Fruit fly (Drosophila melanogaster) whole organism, embryonic: ENCODE measurements around the gene Or82a.

Experiments
- CG10267 ChIP-seq: fragments of 200-800 bp; sonication (Bioruptor generic); optimal IDR thresholded peaks from 2 replicates; lab custom pipeline; 2018; ENCODE audit warnings: missing biosample characterization, mild to moderate bottlenecking, missing genetic modification characterization, moderate library complexity
- CG12744 ChIP-seq: fragments of 200-800 bp; sonication (Bioruptor generic); optimal IDR thresholded peaks from 2 replicates; lab custom pipeline; 2016; ENCODE audit warnings: missing biosample characterization, missing genetic modification characterization
- CG34224 ChIP-seq: fragments of 200-800 bp; sonication (Bioruptor generic); IDR thresholded peaks from 3 replicates; pipeline ENCODE4 v1.3.6; 2022; ENCODE audit warnings: missing biosample characterization, missing genetic modification characterization; ENCODE audit not compliant: partially characterized antibody
- CG4404 ChIP-seq: fragments of 200-800 bp; sonication (Bioruptor generic); IDR thresholded peaks from 2 replicates; pipeline ENCODE4 v1.3.6; 2022; ENCODE audit warnings: missing biosample characterization, missing genetic modification characterization
- CG8359 ChIP-seq: fragments of 200-800 bp; sonication (Bioruptor generic); optimal IDR thresholded peaks from 2 replicates; lab custom pipeline; 2017; ENCODE audit warnings: missing biosample characterization, mild to moderate bottlenecking, missing genetic modification characterization, borderline replicate concordance
- CTCF ChIP-seq: fragments of 200-800 bp; sonication (Bioruptor generic); optimal IDR thresholded peaks from 2 replicates; lab custom pipeline; 2017; ENCODE audit warnings: missing biosample characterization, mild to moderate bottlenecking, missing genetic modification characterization, moderate library complexity
- ash1 ChIP-seq: fragments of 200-800 bp; sonication (Bioruptor generic); optimal IDR thresholded peaks from 2 replicates; lab custom pipeline; 2018; ENCODE audit warnings: missing biosample characterization, mild to moderate bottlenecking, missing genetic modification characterization
- btn ChIP-seq: fragments of 200-800 bp; sonication (Bioruptor generic); optimal IDR thresholded peaks from 2 replicates; lab custom pipeline; 2016; ENCODE audit warnings: missing biosample characterization, missing genetic modification characterization
- exex ChIP-seq: fragments of 200-800 bp; sonication (Bioruptor generic); optimal IDR thresholded peaks from 4 replicates; lab custom pipeline; 2018; ENCODE audit warnings: missing biosample characterization, mild to moderate bottlenecking, missing genetic modification characterization, moderate library complexity
- inv ChIP-seq: fragments of 200-800 bp; sonication (Bioruptor generic); IDR thresholded peaks from 2 replicates; pipeline ENCODE4 v1.3.6; 2022; ENCODE audit warnings: missing biosample characterization, missing genetic modification characterization; ENCODE audit not compliant: partially characterized antibody
- lola ChIP-seq, 3 experiments: fragments of >200 bp in 2 of 3; fragments of 200-800 bp in 1 of 3; sonication (Bioruptor generic) in 1 of 3; optimal IDR thresholded peaks; 2 replicates each; lab custom pipeline; 2017 to 2019; ENCODE audit warnings: missing biosample characterization in 3 of 3, missing genetic modification characterization in 3 of 3, mild to moderate bottlenecking in 1 of 3, moderate library complexity in 1 of 3
- nau ChIP-seq: fragments of 200-800 bp; sonication (Bioruptor generic); optimal IDR thresholded peaks from 3 replicates; lab custom pipeline; 2017; ENCODE audit warnings: missing biosample characterization, mild to moderate bottlenecking, missing genetic modification characterization, missing genetic modification reagents
- psq ChIP-seq: fragments of 200-800 bp; sonication (Bioruptor generic); optimal IDR thresholded peaks from 2 replicates; lab custom pipeline; 2017; ENCODE audit warnings: missing biosample characterization, missing genetic modification characterization
- tna ChIP-seq: fragments of 200-800 bp; sonication (Bioruptor generic); IDR thresholded peaks from 2 replicates; pipeline ENCODE4 v1.3.6; 2022; ENCODE audit warnings: missing biosample characterization, missing genetic modification characterization; ENCODE audit not compliant: partially characterized antibody

- no peak for TF ChIP-seq CG10267 (tag; lab: Kevin White, UChicago)
- no peak for TF ChIP-seq lola (GFP tag; optimal IDR thresholded peaks at IDR 0.05; lab: Kevin White, UChicago)
- TF ChIP-seq psq (GFP tag; lab: Kevin White, UChicago): no peak
- no peak for TF ChIP-seq CG34224
- no peak for TF ChIP-seq tna (GFP tag; lab: Robert Waterston, UW)
- no peak for TF ChIP-seq CTCF
- no peak for TF ChIP-seq exex (tag; lab: Kevin White, UChicago)
- TF ChIP-seq btn (GFP tag; lab: Kevin White, UChicago): no peak
- TF ChIP-seq CG12744 (GFP tag; lab: Kevin White, UChicago): no peak
- TF ChIP-seq nau (GFP tag; lab: Kevin White, UChicago): no peak
- TF ChIP-seq ash1: no peak
- no peak for TF ChIP-seq CG4404 (GFP tag; lab: Robert Waterston, UW)
- no peak for TF ChIP-seq CG8359
- no peak for TF ChIP-seq inv (GFP tag; lab: Robert Waterston, UW)
These were observed at the start of gene Or82a for dm6 chr3R:4256672-4257071.
